Fruit fly (Drosophila melanogaster): Measurements from ENCODE around the gene CG7341.

The CG7341 gene

dm6 chr3L:18112669-18113068 is at the start of gene CG7341, which contains the start of gene CG32195 (continued):
- TF ChIP-seq Hr3 (GFP tag; optimal IDR thresholded peaks at IDR 0.05) (no peak), vfl (GFP tag; optimal IDR thresholded peaks at IDR 0.05) (no peak), Opbp (GFP tag; IDR thresholded peaks at IDR 0.05; ENCODE audit: partially characterized antibody) (peak; percentile 60; the same call in 2 of the 3 replicates), CG9817 (tag; optimal IDR thresholded peaks at IDR 0.05) (no peak), odd (GFP tag; optimal IDR thresholded peaks at IDR 0.05) (no peak), CG18619 (GFP tag; optimal IDR thresholded peaks at IDR 0.05) (no peak), sd (tag; optimal IDR thresholded peaks at IDR 0.05) (peak; percentile 77), zen2 (GFP tag; IDR thresholded peaks at IDR 0.05; ENCODE audit: partially characterized antibody) (peak; percentile 84), CG4707 (GFP tag; optimal IDR thresholded peaks at IDR 0.05) (no peak), sug (tag; optimal IDR thresholded peaks at IDR 0.05) (peak; percentile 40), CG10431 (GFP tag; optimal IDR thresholded peaks at IDR 0.05) (no peak), fru (optimal IDR thresholded peaks at IDR 0.05) (no peak), knrl (GFP tag; IDR thresholded peaks at IDR 0.05; ENCODE audit: partially characterized antibody) (peak; percentile 37; the same call in 2 of the 3 replicates), bbx (GFP tag; IDR thresholded peaks at IDR 0.05; ENCODE audit: partially characterized antibody) (peak; percentile 85), CG15269 (tag; optimal IDR thresholded peaks at IDR 0.05) (no peak)

dm6 chr3L:18062959-18063510 is 49.7 kb upstream of the CG7341 start:
- no peak for TF ChIP-seq ash1 (GFP tag; optimal IDR thresholded peaks at IDR 0.05)
- TF ChIP-seq CG10366 (GFP tag; IDR thresholded peaks at IDR 0.05) = peak; percentile 19; the same call in 1 of the 2 replicates
- TF ChIP-seq fd96Cb (tag; optimal IDR thresholded peaks at IDR 0.05) = peak; percentile 21
- no peak for TF ChIP-seq CG1529 (GFP tag; optimal IDR thresholded peaks at IDR 0.05)
- TF ChIP-seq CG4424 (GFP tag; optimal IDR thresholded peaks at IDR 0.05) = peak; percentile 1
- TF ChIP-seq Trl (optimal IDR thresholded peaks at IDR 0.05) = peak; percentile 78 to 84
- TF ChIP-seq Trl (GFP tag; optimal IDR thresholded peaks at IDR 0.05) = no peak
- peak; percentile 28 for TF ChIP-seq Sox100B (GFP tag; optimal IDR thresholded peaks at IDR 0.05)
- TF ChIP-seq peb (GFP tag; IDR thresholded peaks at IDR 0.05) = no peak
- peak in 1 of 2 experiments; percentile 4 for TF ChIP-seq Hr78 (GFP tag; optimal IDR thresholded peaks at IDR 0.05)
- peak; percentile 9 for TF ChIP-seq Xbp1 (GFP tag; optimal IDR thresholded peaks at IDR 0.05)
- no peak for TF ChIP-seq CG3838 (GFP tag; optimal IDR thresholded peaks at IDR 0.05)
- peak; percentile 0 for TF ChIP-seq Asciz (GFP tag; optimal IDR thresholded peaks at IDR 0.05)
- TF ChIP-seq CG17385 (GFP tag; optimal IDR thresholded peaks at IDR 0.05) = no peak
- peak; percentile 21 for TF ChIP-seq bcd (GFP tag; optimal IDR thresholded peaks at IDR 0.05)
- 0 out of 2 replicates have a peak, but pooled peaks have one; percentile 35 for TF ChIP-seq Ada2b (GFP tag; IDR thresholded peaks at IDR 0.05)
- peak; percentile 58 for TF ChIP-seq row (GFP tag; IDR thresholded peaks at IDR 0.05)
- TF ChIP-seq CG3995 (GFP tag; optimal IDR thresholded peaks at IDR 0.05) = no peak
- no peak for TF ChIP-seq exex (tag; optimal IDR thresholded peaks at IDR 0.05)
- TF ChIP-seq gem (tag; optimal IDR thresholded peaks at IDR 0.05) = peak; percentile 74
- TF ChIP-seq CG10147 (GFP tag; optimal IDR thresholded peaks at IDR 0.05) = peak; percentile 7
- peak; percentile 17 for TF ChIP-seq CG8388 (GFP tag; optimal IDR thresholded peaks at IDR 0.05)
- TF ChIP-seq D (optimal IDR thresholded peaks at IDR 0.05) = no peak
- peak; percentile 14 for TF ChIP-seq D (GFP tag; optimal IDR thresholded peaks at IDR 0.05)
- TF ChIP-seq CG13296 (GFP tag; optimal IDR thresholded peaks at IDR 0.05) = no peak
- TF ChIP-seq CG18262 (tag; optimal IDR thresholded peaks at IDR 0.05) = peak; percentile 58
- TF ChIP-seq CG12391 (tag; optimal IDR thresholded peaks at IDR 0.05) = peak; percentile 56
- no peak for TF ChIP-seq Dip2 (GFP tag; IDR thresholded peaks at IDR 0.05)
- TF ChIP-seq chinmo (GFP tag; IDR thresholded peaks at IDR 0.05; ENCODE audit: partially characterized antibody) = peak; percentile 94; the same call in 3 of the 4 replicates
- peak; percentile 57; the same call in 1 of the 2 replicates for TF ChIP-seq CG32532 (GFP tag; IDR thresholded peaks at IDR 0.05)
- no peak for TF ChIP-seq hth (optimal IDR thresholded peaks at IDR 0.05)
- TF ChIP-seq CG7839 (tag; optimal IDR thresholded peaks at IDR 0.05) = peak; percentile 50
- peak; percentile 47 for TF ChIP-seq CG15269 (tag; optimal IDR thresholded peaks at IDR 0.05)
- peak; percentile 57 for TF ChIP-seq phol (tag; optimal IDR thresholded peaks at IDR 0.05)
- no peak for TF ChIP-seq Bgb (GFP tag; IDR thresholded peaks at IDR 0.05; ENCODE audit: partially characterized antibody)

All from whole organism, embryonic.